Fruit fly (Drosophila melanogaster): ENCODE measurements around the gene Cep164.
A peak's percentile ranks its signal among the peaks of the same experiment; 100 is the strongest.

DNA sequence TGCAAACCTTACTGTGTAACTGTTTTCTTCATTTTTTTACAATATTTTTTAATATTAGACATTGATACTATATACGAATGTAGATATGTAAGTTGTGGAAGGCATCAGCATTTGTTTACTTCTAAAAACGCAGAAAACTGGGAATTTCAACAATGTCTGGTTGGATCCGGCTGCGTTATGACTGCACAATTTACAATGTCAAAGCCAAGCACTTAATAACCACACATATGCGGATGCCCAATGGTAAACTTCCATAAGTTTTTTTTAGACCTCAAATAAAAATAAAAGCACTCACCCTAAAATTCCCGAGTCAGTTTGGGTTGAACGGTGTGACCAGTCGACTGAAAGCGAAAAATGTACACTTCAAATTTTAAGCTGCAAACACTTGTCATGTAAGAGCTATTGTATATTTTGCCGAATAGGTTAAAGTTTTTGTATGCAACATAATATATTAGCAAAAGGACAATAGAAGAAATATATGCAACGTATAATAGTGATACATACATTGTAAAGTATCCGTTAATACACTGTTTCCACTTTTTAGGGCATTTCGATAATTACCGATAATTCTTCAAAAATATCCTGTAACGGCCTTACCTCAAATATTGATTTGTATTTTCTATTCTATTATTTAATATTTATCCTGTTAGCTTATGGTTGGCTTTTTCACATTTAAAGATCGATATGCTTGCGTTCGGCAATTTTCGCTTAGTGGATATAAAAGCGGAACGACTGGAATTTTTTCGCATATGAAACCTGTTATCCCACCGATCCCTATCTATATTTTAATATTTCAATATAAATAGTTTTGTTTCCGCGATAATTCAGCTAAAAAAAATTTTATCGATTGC is 42.4 kb downstream of the Cep164 start, which contains the start of gene Stim:
- TF ChIP-seq CG3032 (tag; optimal IDR thresholded peaks at IDR 0.05) = no peak
- peak; percentile 67 for TF ChIP-seq svp (GFP tag)
- no peak for TF ChIP-seq Ets96B (tag; optimal IDR thresholded peaks at IDR 0.05)
- no peak for TF ChIP-seq CG34406 (GFP tag; optimal IDR thresholded peaks at IDR 0.05)
- no peak for TF ChIP-seq CG11294 (GFP tag; IDR thresholded peaks at IDR 0.05)
- no peak for TF ChIP-seq CG8632 (GFP tag; optimal IDR thresholded peaks at IDR 0.05)
- no peak for TF ChIP-seq Hr4 (GFP tag; optimal IDR thresholded peaks at IDR 0.05)
- no peak for TF ChIP-seq acj6 (GFP tag; optimal IDR thresholded peaks at IDR 0.05)
- TF ChIP-seq Eip75B (GFP tag; optimal IDR thresholded peaks at IDR 0.05) = no peak
- TF ChIP-seq Lpt (GFP tag; optimal IDR thresholded peaks at IDR 0.05) = no peak
- no peak for TF ChIP-seq CG1621 (tag; optimal IDR thresholded peaks at IDR 0.05)

Measured in whole organism, prepupa.